Fruit fly (Drosophila melanogaster) whole organism, embryonic: Measurements from ENCODE around the gene wwk.

Experiments used
- CG10366 ChIP-seq: fragments of 200-800 bp; sonication (Bioruptor generic); IDR thresholded peaks from 2 replicates; pipeline ENCODE4 v1.3.6; 2022; ENCODE audit warnings: missing biosample characterization, missing genetic modification characterization
- CG10462 ChIP-seq: fragments of 200-800 bp; sonication (Bioruptor generic); optimal IDR thresholded peaks from 2 replicates; lab custom pipeline; 2016; ENCODE audit warnings: missing biosample characterization, missing genetic modification characterization
- Vsx1 ChIP-seq: fragments of 200-800 bp; sonication (Bioruptor generic); optimal IDR thresholded peaks from 2 replicates; lab custom pipeline; 2017; ENCODE audit warnings: missing biosample characterization, mild to moderate bottlenecking, missing genetic modification characterization, missing genetic modification reagents
- hb ChIP-seq: fragments of 200-800 bp; sonication (Bioruptor generic); IDR thresholded peaks from 3 replicates; pipeline ENCODE4 v1.3.6; 2022; ENCODE audit warnings: missing biosample characterization, missing genetic modification characterization; ENCODE audit not compliant: partially characterized antibody

- TF ChIP-seq hb (GFP tag; lab: Robert Waterston, UW) (no peak), CG10462 (GFP tag; lab: Kevin White, UChicago) (no peak), Vsx1 (peak; percentile 77), CG10366 (GFP tag; lab: Robert Waterston, UW) (no peak)
These were observed 8.9 kb upstream of the wwk start for dm6 chr2L:15065663-15066062.
